Worm (Caenorhabditis elegans) whole organism, L3 larva: ENCODE results near the gene Y41E3.13.

Experiments used
- R02D3.7 ChIP-seq: fragments of 150-350 bp; optimal IDR thresholded peaks from 2 replicates; lab custom pipeline; 2014; ENCODE audit warnings: missing biosample characterization, missing genetic modification characterization
- aly-2 ChIP-seq: fragments of 150-350 bp; optimal IDR thresholded peaks from 2 replicates; lab custom pipeline; 2014; ENCODE audit warnings: missing biosample characterization, missing genetic modification characterization
- ama-1 ChIP-seq: fragments of 150-350 bp; optimal IDR thresholded peaks from 2 replicates; lab custom pipeline; 2018
- ceh-28 ChIP-seq: fragments of 150-350 bp; optimal IDR thresholded peaks from 2 replicates; lab custom pipeline; 2014; ENCODE audit warnings: missing biosample characterization, missing genetic modification reagents, missing genetic modification characterization
- ceh-82 ChIP-seq: fragments of 150-350 bp; optimal IDR thresholded peaks from 2 replicates; lab custom pipeline; 2014; ENCODE audit warnings: missing biosample characterization, missing genetic modification characterization
- ceh-9 ChIP-seq: sonication (generic microtip); optimal IDR thresholded peaks from 2 replicates; lab custom pipeline; 2018; ENCODE audit warnings: missing biosample characterization, missing genetic modification characterization
- daf-12 ChIP-seq: fragments of 150-350 bp; optimal IDR thresholded peaks from 2 replicates; lab custom pipeline; 2014; ENCODE audit warnings: missing biosample characterization, missing genetic modification reagents, missing genetic modification characterization
- egl-5 ChIP-seq: fragments of 150-350 bp; optimal IDR thresholded peaks from 2 replicates; lab custom pipeline; 2017; ENCODE audit warnings: missing biosample characterization, missing genetic modification reagents, missing genetic modification characterization, inconsistent platforms
- elt-2 ChIP-seq: sonication (generic microtip); optimal IDR thresholded peaks from 2 replicates; lab custom pipeline; 2016; ENCODE audit warnings: missing genetic modification reagents, mild to moderate bottlenecking, missing genetic modification characterization, missing compliant biosample characterization
- elt-3 ChIP-seq, 3 experiments: fragments of 150-350 bp in 1 of 3; sonication (generic microtip) in 2 of 3; optimal IDR thresholded peaks; 2 replicates in 2 of 3; 4 replicates in 1 of 3; lab custom pipeline; 2014 to 2017; ENCODE audit warnings: missing biosample characterization in 3 of 3, missing genetic modification characterization in 3 of 3
- eor-1 ChIP-seq, 2 experiments: fragments of 150-350 bp; optimal IDR thresholded peaks; 2 replicates each; lab custom pipeline; 2014 to 2018; ENCODE audit warnings: missing biosample characterization in 2 of 2, missing genetic modification characterization in 2 of 2
- fkh-10 ChIP-seq: sonication (generic microtip); optimal IDR thresholded peaks from 2 replicates; lab custom pipeline; 2017; ENCODE audit warnings: missing biosample characterization, missing genetic modification reagents, missing genetic modification characterization
- fkh-2 ChIP-seq: fragments of 150-350 bp; optimal IDR thresholded peaks from 2 replicates; lab custom pipeline; 2014; ENCODE audit warnings: missing biosample characterization, missing genetic modification reagents, missing genetic modification characterization
- jun-1 ChIP-seq: fragments of 150-350 bp; optimal IDR thresholded peaks from 2 replicates; lab custom pipeline; 2014; ENCODE audit warnings: missing biosample characterization, missing genetic modification reagents, missing genetic modification characterization
- lin-15B ChIP-seq: fragments of 150-350 bp; optimal IDR thresholded peaks from 2 replicates; lab custom pipeline; 2014; ENCODE audit warnings: missing biosample characterization, missing genetic modification characterization
- lin-39 ChIP-seq: fragments of 150-350 bp; optimal IDR thresholded peaks from 2 replicates; lab custom pipeline; 2018; ENCODE audit warnings: missing biosample characterization, missing genetic modification reagents, missing genetic modification characterization
- lsy-12 ChIP-seq: sonication (generic microtip); optimal IDR thresholded peaks from 2 replicates; lab custom pipeline; 2016; ENCODE audit warnings: mild to moderate bottlenecking, missing genetic modification characterization, missing compliant biosample characterization
- mdl-1 ChIP-seq: fragments of 150-350 bp; optimal IDR thresholded peaks from 2 replicates; lab custom pipeline; 2014; ENCODE audit warnings: missing biosample characterization, missing genetic modification characterization
- nfya-1 ChIP-seq: sonication (generic microtip); optimal IDR thresholded peaks from 2 replicates; lab custom pipeline; 2017; ENCODE audit warnings: missing genetic modification characterization, mild to moderate bottlenecking, missing compliant biosample characterization, antibody characterized with exemption, moderate library complexity; ENCODE audit not compliant: insufficient read depth
- nhr-23 ChIP-seq: fragments of 150-350 bp; optimal IDR thresholded peaks from 2 replicates; lab custom pipeline; 2014; ENCODE audit warnings: missing biosample characterization, missing genetic modification reagents, missing genetic modification characterization
- nhr-25 ChIP-seq: sonication (generic microtip); optimal IDR thresholded peaks from 2 replicates; lab custom pipeline; 2017; ENCODE audit warnings: missing biosample characterization, missing genetic modification characterization
- nhr-28 ChIP-seq: fragments of 150-350 bp; optimal IDR thresholded peaks from 2 replicates; lab custom pipeline; 2014; ENCODE audit warnings: missing biosample characterization, missing genetic modification characterization
- nhr-43 ChIP-seq: sonication (generic microtip); optimal IDR thresholded peaks from 2 replicates; lab custom pipeline; 2016; ENCODE audit warnings: mild to moderate bottlenecking, missing genetic modification characterization, missing compliant biosample characterization; ENCODE audit not compliant: poor library complexity, severe bottlenecking
- nhr-67 ChIP-seq: fragments of 150-350 bp; optimal IDR thresholded peaks from 2 replicates; lab custom pipeline; 2014; ENCODE audit warnings: missing biosample characterization, missing genetic modification characterization
- nhr-77 ChIP-seq: fragments of 150-350 bp; optimal IDR thresholded peaks from 2 replicates; lab custom pipeline; 2014; ENCODE audit warnings: missing biosample characterization, missing genetic modification characterization
- pha-4 ChIP-seq: fragments of 150-350 bp; optimal IDR thresholded peaks from 2 replicates; lab custom pipeline; 2014; ENCODE audit warnings: missing biosample characterization, missing genetic modification reagents, missing genetic modification characterization
- sea-2 ChIP-seq: fragments of 150-350 bp; sonication (generic microtip); optimal IDR thresholded peaks from 4 replicates; lab custom pipeline; 2014; ENCODE audit warnings: missing biosample characterization, missing genetic modification reagents, missing genetic modification characterization
- skn-1 ChIP-seq: fragments of 150-350 bp; optimal IDR thresholded peaks from 2 replicates; lab custom pipeline; 2014; ENCODE audit warnings: missing biosample characterization, missing genetic modification characterization
- unc-62 ChIP-seq: fragments of 150-350 bp; sonication (generic microtip); optimal IDR thresholded peaks from 4 replicates; lab custom pipeline; 2014; ENCODE audit warnings: missing biosample characterization, missing genetic modification reagents, missing genetic modification characterization
- zag-1 ChIP-seq: fragments of 150-350 bp; optimal IDR thresholded peaks from 2 replicates; lab custom pipeline; 2014; ENCODE audit warnings: missing biosample characterization, missing genetic modification characterization
- ztf-11 ChIP-seq: fragments of 150-350 bp; optimal IDR thresholded peaks from 2 replicates; lab custom pipeline; 2014; ENCODE audit warnings: missing biosample characterization, missing genetic modification characterization
- ztf-4 ChIP-seq: fragments of 150-350 bp; optimal IDR thresholded peaks from 2 replicates; lab custom pipeline; 2014; ENCODE audit warnings: missing biosample characterization, missing genetic modification characterization

Gene Y41E3.13

ce11 chrIV:15057994-15058393 lies at the start of gene Y41E3.13:
TSS of gene Y41E3.13 (plus strand) at chrIV:15058294.
- TF ChIP-seq pha-4 (no peak), egl-5 (tag; lab: Kevin White, UChicago) (no peak), elt-2 (tag; lab: Kevin White, UChicago) (no peak), nhr-23 (tag; lab: Kevin White, UChicago) (no peak), unc-62 (GFP tag; lab: Kevin White, UChicago) (no peak), R02D3.7 (tag; lab: Kevin White, UChicago) (no peak), nhr-43 (tag; lab: Kevin White, UChicago) (no peak), ztf-4 (tag; lab: Kevin White, UChicago) (no peak), lin-15B (no peak), lsy-12 (tag; lab: Kevin White, UChicago) (no peak), ama-1 (lab: Kevin White, UChicago) (no peak), ceh-28 (no peak)

- TF ChIP-seq eor-1 (tag; optimal IDR thresholded peaks at IDR 0.05; lab: Kevin White, UChicago) (no peak), mdl-1 (tag; lab: Kevin White, UChicago) (no peak)
These were observed 46.9 kb upstream of the Y41E3.13 start for ce11 chrIV:15011169-15011568.

DNA sequence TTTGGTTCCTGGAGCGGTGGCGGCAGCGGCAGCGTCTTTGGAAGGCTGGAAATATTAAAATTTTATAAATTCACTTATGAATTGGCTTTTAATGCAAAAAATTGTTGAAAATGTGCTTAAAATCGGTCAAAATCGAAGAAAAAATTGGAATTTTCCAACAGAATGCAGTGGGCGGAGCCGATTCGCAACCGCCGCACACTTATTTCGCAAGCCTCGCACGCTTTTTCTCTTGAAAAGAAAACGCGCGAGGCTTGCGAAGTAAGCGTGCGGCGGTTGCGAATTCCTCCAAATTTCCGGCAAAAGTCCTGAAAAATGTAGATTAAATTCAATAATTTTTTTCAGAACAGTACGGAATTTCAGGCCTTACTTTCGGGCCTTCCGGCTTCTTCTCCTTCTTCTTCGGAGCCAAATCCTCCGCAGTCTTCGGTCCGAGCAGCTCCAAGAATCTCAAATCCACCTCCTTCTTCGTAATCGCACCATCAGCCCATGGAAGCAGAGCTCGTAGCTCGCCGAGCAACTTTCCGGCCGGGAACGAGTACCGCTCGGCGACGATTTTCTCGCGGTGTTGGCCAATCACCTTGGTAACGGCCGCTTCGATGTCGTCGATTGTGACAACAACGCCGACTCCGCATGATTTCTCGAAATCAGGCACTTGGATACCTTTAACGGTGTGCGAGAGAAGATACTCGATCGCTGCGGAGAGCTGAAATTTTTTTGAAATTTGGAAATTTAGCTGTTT lies 45.8 kb upstream of the Y41E3.13 start:
- TF ChIP-seq ceh-9 (tag; lab: Kevin White, UChicago) (no peak), elt-3 (tag; optimal IDR thresholded peaks at IDR 0.05; lab: Kevin White, UChicago) (no peak), lin-39 (no peak)
- TF ChIP-seq, all 47 proteins: peak for 0

- no peak for TF ChIP-seq daf-12 (tag; lab: Kevin White, UChicago)
- no peak for TF ChIP-seq ceh-9 (tag; lab: Kevin White, UChicago)
- TF ChIP-seq fkh-2, result no peak
- no peak for TF ChIP-seq eor-1 (tag; optimal IDR thresholded peaks at IDR 0.05; lab: Kevin White, UChicago)
- TF ChIP-seq elt-3 (tag; optimal IDR thresholded peaks at IDR 0.05; lab: Kevin White, UChicago), result no peak
- no peak for TF ChIP-seq ztf-11 (tag; lab: Kevin White, UChicago)
- TF ChIP-seq unc-62 (GFP tag; lab: Kevin White, UChicago), result no peak
- TF ChIP-seq nhr-28 (tag; lab: Kevin White, UChicago), result no peak
- TF ChIP-seq fkh-10 (GFP tag; lab: Kevin White, UChicago), result no peak
- TF ChIP-seq aly-2, result no peak
- TF ChIP-seq skn-1, result no peak
- no peak for TF ChIP-seq ceh-28
- no peak for TF ChIP-seq pha-4
- TF ChIP-seq nhr-67 (tag; lab: Kevin White, UChicago), result no peak
- no peak for TF ChIP-seq R02D3.7 (tag; lab: Kevin White, UChicago)
- no peak for TF ChIP-seq lsy-12 (tag; lab: Kevin White, UChicago)
- TF ChIP-seq jun-1 (tag; lab: Kevin White, UChicago), result no peak
- no peak for TF ChIP-seq nhr-77 (tag; lab: Kevin White, UChicago)
- no peak for TF ChIP-seq zag-1 (tag; lab: Kevin White, UChicago)
- TF ChIP-seq nfya-1 (tag; lab: Kevin White, UChicago), result no peak
These were observed 45.0 kb upstream of the Y41E3.13 start, which contains the start of gene qars-1 for ce11 chrIV:15013083-15013482. TSS of gene qars-1 (minus strand) at chrIV:15013183.

ce11 chrIV:15013517-15014085 lies 44.5 kb upstream of the Y41E3.13 start, which contains the start of gene Y41E3.7:
TSS of gene Y41E3.7 (plus strand) at chrIV:15014035.
- TF ChIP-seq nfya-1 (tag; lab: Kevin White, UChicago) (peak; percentile 7), nhr-67 (tag; lab: Kevin White, UChicago) (no peak), pha-4 (peak; percentile 4), ceh-82 (no peak), nhr-25 (tag; lab: Kevin White, UChicago) (no peak), ztf-4 (tag; lab: Kevin White, UChicago) (no peak), nhr-43 (tag; lab: Kevin White, UChicago) (no peak), sea-2 (no peak), skn-1 (no peak)
